Worm (Caenorhabditis elegans) whole organism, early embryonic: ENCODE results near the gene H14E04.3.

Source experiments
- ama-1 ChIP-seq: fragments of 150-350 bp; optimal IDR thresholded peaks from 2 replicates; lab custom pipeline; 2014
- flt-1 ChIP-seq: fragments of 200-800 bp; sonication (Bioruptor generic); IDR thresholded peaks from 2 replicates; pipeline ENCODE4 v1.3.6; 2022; ENCODE audit warnings: missing genetic modification characterization, missing compliant biosample characterization
- sea-1 ChIP-seq: fragments of 200-800 bp; sonication (Bioruptor generic); conservative IDR thresholded peaks from 2 replicates; pipeline ENCODE4 v1.3.6; 2022; ENCODE audit warnings: missing genetic modification characterization, missing compliant biosample characterization

ce11 chrIII:2423638-2424037 lies 37.3 kb upstream of the H14E04.3 start:
- TF ChIP-seq ama-1 (lab: Kevin White, UChicago) (no peak), flt-1 (GFP tag; lab: Robert Waterston, UW) (no peak), sea-1 (GFP tag; lab: Robert Waterston, UW) (no peak)
